Worm (Caenorhabditis elegans): ENCODE data around the gene Y54F10BM.6.

DNA sequence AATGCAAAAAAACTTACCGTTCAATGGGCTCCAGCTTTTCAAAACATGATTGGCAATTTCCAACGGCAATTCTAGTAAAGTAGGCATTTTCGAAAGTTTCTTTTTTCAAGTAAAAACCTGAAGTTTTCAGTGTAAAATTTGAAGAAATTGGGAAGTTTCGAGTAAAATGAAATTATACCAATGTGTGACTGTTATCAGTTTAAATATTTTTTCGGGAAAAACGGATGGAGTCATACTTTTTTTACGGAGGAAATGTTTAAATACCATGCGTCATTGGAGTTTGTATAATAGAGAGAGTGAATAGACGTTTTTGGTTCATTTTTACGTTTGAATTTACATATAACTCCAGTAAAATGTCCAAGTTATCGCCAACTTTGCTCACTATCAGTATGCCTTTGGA lies 43.6 kb upstream of the Y54F10BM.6 start, which contains the start of gene fbxa-12:
- TF ChIP-seq nfya-1 (tag; optimal IDR thresholded peaks at IDR 0.05; ENCODE audit: insufficient read depth): no peak
- no peak for TF ChIP-seq ceh-28 (tag; optimal IDR thresholded peaks at IDR 0.05)
- no peak for TF ChIP-seq mdl-1 (tag; optimal IDR thresholded peaks at IDR 0.05)
- no peak for TF ChIP-seq nhr-237 (tag; optimal IDR thresholded peaks at IDR 0.05)
- no peak for TF ChIP-seq ztf-4 (tag; optimal IDR thresholded peaks at IDR 0.05)
- no peak for TF ChIP-seq ztf-11 (tag; optimal IDR thresholded peaks at IDR 0.05)
- TF ChIP-seq pha-4 (tag; optimal IDR thresholded peaks at IDR 0.05): no peak
- TF ChIP-seq daf-12 (tag; optimal IDR thresholded peaks at IDR 0.05): no peak
- TF ChIP-seq egl-5 (tag; optimal IDR thresholded peaks at IDR 0.05): no peak
- no peak for TF ChIP-seq nhr-12 (tag; optimal IDR thresholded peaks at IDR 0.05)
- no peak for TF ChIP-seq sea-2 (GFP tag; optimal IDR thresholded peaks at IDR 0.05)
- TF ChIP-seq pqm-1 (tag; optimal IDR thresholded peaks at IDR 0.05): no peak
- TF ChIP-seq nhr-23 (tag; optimal IDR thresholded peaks at IDR 0.05): no peak
